Worm (Caenorhabditis elegans): ENCODE measurements around the gene srh-289.

ce11 chrV:17818567-17818966 is 24.7 kb upstream of the srh-289 start, which contains the start of gene srh-298:
- TF ChIP-seq nhr-11 (tag; optimal IDR thresholded peaks at IDR 0.05), result no peak
- TF ChIP-seq ceh-82 (tag; optimal IDR thresholded peaks at IDR 0.05), result no peak
- no peak for TF ChIP-seq elt-1 (tag; optimal IDR thresholded peaks at IDR 0.05)
- no peak for TF ChIP-seq fkh-10 (GFP tag; optimal IDR thresholded peaks at IDR 0.05)
- TF ChIP-seq ZK546.5 (tag; optimal IDR thresholded peaks at IDR 0.05), result no peak
- TF ChIP-seq lin-39 (tag; optimal IDR thresholded peaks at IDR 0.05), result no peak
- no peak for TF ChIP-seq eor-1 (tag; optimal IDR thresholded peaks at IDR 0.05)
- TF ChIP-seq nhr-76 (tag; optimal IDR thresholded peaks at IDR 0.05), result no peak
- no peak for TF ChIP-seq pha-4 (tag; optimal IDR thresholded peaks at IDR 0.05)
- TF ChIP-seq tbx-2 (tag; optimal IDR thresholded peaks at IDR 0.05), result no peak
- no peak for TF ChIP-seq ama-1 (optimal IDR thresholded peaks at IDR 0.05)

Data from whole organism, L3 larva.